Fruit fly (Drosophila melanogaster) whole organism, embryonic: Measurements from ENCODE around the gene spo.

ENCODE experiments used
- Aef1 ChIP-seq: fragments of 200-800 bp; sonication (Bioruptor generic); IDR thresholded peaks from 3 replicates; pipeline ENCODE4 v1.3.6; 2022; ENCODE audit warnings: missing biosample characterization, missing genetic modification characterization
- Antp ChIP-seq: fragments of 200-800 bp; sonication (Bioruptor generic); optimal IDR thresholded peaks from 3 replicates; lab custom pipeline; 2016; ENCODE audit warnings: missing biosample characterization, missing genetic modification characterization
- C15 ChIP-seq: fragments of 200-800 bp; sonication (Bioruptor generic); IDR thresholded peaks from 3 replicates; pipeline ENCODE4 v1.3.6; 2022; ENCODE audit warnings: missing biosample characterization, missing genetic modification characterization
- CG10209 ChIP-seq: fragments of 200-800 bp; sonication (Bioruptor generic); optimal IDR thresholded peaks from 3 replicates; lab custom pipeline; 2017; ENCODE audit warnings: missing biosample characterization, mild to moderate bottlenecking, missing genetic modification characterization, missing genetic modification reagents
- CG10274 ChIP-seq: fragments of 200-800 bp; sonication (Bioruptor generic); optimal IDR thresholded peaks from 3 replicates; lab custom pipeline; 2017; ENCODE audit warnings: missing biosample characterization, mild to moderate bottlenecking, missing genetic modification characterization
- CG10321 ChIP-seq: fragments of 200-800 bp; sonication (Bioruptor generic); IDR thresholded peaks from 2 replicates; pipeline ENCODE4 v1.3.6; 2022; ENCODE audit warnings: missing biosample characterization, missing genetic modification characterization
- CG10654 ChIP-seq: fragments of 200-800 bp; sonication (Bioruptor generic); optimal IDR thresholded peaks from 2 replicates; lab custom pipeline; 2016; ENCODE audit warnings: missing biosample characterization, missing genetic modification characterization
- CG11398 ChIP-seq: fragments of 200-800 bp; sonication (Bioruptor generic); optimal IDR thresholded peaks from 2 replicates; lab custom pipeline; 2016; ENCODE audit warnings: missing biosample characterization, missing genetic modification characterization
- CG12219 ChIP-seq: fragments of 200-800 bp; sonication (Bioruptor generic); optimal IDR thresholded peaks from 3 replicates; lab custom pipeline; 2018; ENCODE audit warnings: missing biosample characterization, mild to moderate bottlenecking, missing genetic modification characterization
- CG1233 ChIP-seq: fragments of 200-800 bp; sonication (Bioruptor generic); optimal IDR thresholded peaks from 4 replicates; lab custom pipeline; 2018; ENCODE audit warnings: missing biosample characterization, mild to moderate bottlenecking, missing genetic modification characterization
- CG14050 ChIP-seq: fragments of 200-800 bp; sonication (Bioruptor generic); IDR thresholded peaks from 3 replicates; pipeline ENCODE4 v1.3.6; 2022; ENCODE audit warnings: missing biosample characterization, missing genetic modification characterization
- CG14667 ChIP-seq: fragments of 200-800 bp; sonication (Bioruptor generic); IDR thresholded peaks from 2 replicates; pipeline ENCODE4 v1.3.6; 2022; ENCODE audit warnings: missing biosample characterization, missing genetic modification characterization
- CG18011 ChIP-seq: fragments of 200-800 bp; sonication (Bioruptor generic); optimal IDR thresholded peaks from 2 replicates; lab custom pipeline; 2017; ENCODE audit warnings: missing biosample characterization, missing genetic modification characterization, mild to moderate bottlenecking, moderate library complexity, missing genotype
- CG2202 ChIP-seq: fragments of 200-800 bp; sonication (Bioruptor generic); optimal IDR thresholded peaks from 2 replicates; lab custom pipeline; 2018; ENCODE audit warnings: missing biosample characterization, mild to moderate bottlenecking, missing genetic modification characterization
- CG31365 ChIP-seq: fragments of 200-800 bp; sonication (Bioruptor generic); optimal IDR thresholded peaks from 2 replicates; lab custom pipeline; 2018; ENCODE audit warnings: missing biosample characterization, mild to moderate bottlenecking, missing genetic modification characterization
- CG31388 ChIP-seq: fragments of 200-800 bp; sonication (Bioruptor generic); optimal IDR thresholded peaks from 2 replicates; lab custom pipeline; 2016; ENCODE audit warnings: missing biosample characterization, missing genetic modification characterization
- CG4424 ChIP-seq: fragments of 200-800 bp; sonication (Bioruptor generic); optimal IDR thresholded peaks from 3 replicates; lab custom pipeline; 2016; ENCODE audit warnings: missing biosample characterization, missing genetic modification characterization
- CG4707 ChIP-seq: fragments of 200-800 bp; sonication (Bioruptor generic); optimal IDR thresholded peaks from 2 replicates; lab custom pipeline; 2018; ENCODE audit warnings: missing biosample characterization, mild to moderate bottlenecking, missing genetic modification characterization, moderate library complexity
- CG8765 ChIP-seq: fragments of 200-800 bp; sonication (Bioruptor generic); IDR thresholded peaks from 2 replicates; pipeline ENCODE4 v1.3.6; 2022; ENCODE audit warnings: missing biosample characterization, missing genetic modification characterization
- Deaf1 ChIP-seq: fragments of 200-800 bp; optimal IDR thresholded peaks from 3 replicates; lab custom pipeline; 2019; ENCODE audit warnings: missing biosample characterization, mild to moderate bottlenecking, missing genetic modification characterization, moderate library complexity
- Dip2 ChIP-seq: fragments of 200-800 bp; sonication (Bioruptor generic); IDR thresholded peaks from 2 replicates; pipeline ENCODE4 v1.3.6; 2022; ENCODE audit warnings: missing biosample characterization, missing genetic modification characterization
- Doc3 ChIP-seq: fragments of 200-800 bp; sonication (Bioruptor generic); IDR thresholded peaks from 3 replicates; pipeline ENCODE4 v1.3.6; 2022; ENCODE audit warnings: missing biosample characterization, missing genetic modification characterization; ENCODE audit not compliant: partially characterized antibody
- HLHmδ ChIP-seq: fragments of 200-800 bp; sonication (Bioruptor generic); optimal IDR thresholded peaks from 2 replicates; lab custom pipeline; 2018; ENCODE audit warnings: missing biosample characterization, mild to moderate bottlenecking, missing genetic modification characterization, moderate library complexity
- Oli ChIP-seq: fragments of 200-800 bp; sonication (Bioruptor generic); optimal IDR thresholded peaks from 2 replicates; lab custom pipeline; 2018; ENCODE audit warnings: missing biosample characterization, mild to moderate bottlenecking, missing genetic modification characterization, moderate library complexity
- PHDP ChIP-seq: fragments of 200-800 bp; sonication (Bioruptor generic); optimal IDR thresholded peaks from 3 replicates; lab custom pipeline; 2018; ENCODE audit warnings: missing biosample characterization, mild to moderate bottlenecking, missing genetic modification characterization, moderate library complexity
- Stat92E ChIP-seq, 3 experiments: fragments of >200 bp in 2 of 3; fragments of 200-800 bp in 1 of 3; sonication (Bioruptor generic) in 1 of 3; optimal IDR thresholded peaks; 2 replicates each; lab custom pipeline; 2017 to 2019; ENCODE audit warnings: missing biosample characterization in 3 of 3, missing genetic modification characterization in 3 of 3, mild to moderate bottlenecking in 1 of 3, moderate library complexity in 1 of 3
- Taf1 ChIP-seq: fragments of 200-800 bp; sonication (Bioruptor generic); IDR thresholded peaks from 2 replicates; pipeline ENCODE4 v1.3.6; 2022; ENCODE audit warnings: missing biosample characterization, missing genetic modification characterization
- Xbp1 ChIP-seq: fragments of 200-800 bp; sonication (Bioruptor generic); optimal IDR thresholded peaks from 3 replicates; lab custom pipeline; 2016; ENCODE audit warnings: missing biosample characterization, mild to moderate bottlenecking, missing genetic modification characterization
- ac ChIP-seq: fragments of 200-800 bp; sonication (Bioruptor generic); optimal IDR thresholded peaks from 3 replicates; lab custom pipeline; 2017; ENCODE audit warnings: missing biosample characterization, mild to moderate bottlenecking, missing genetic modification characterization
- ara ChIP-seq: fragments of 200-800 bp; sonication (Bioruptor generic); IDR thresholded peaks from 2 replicates; pipeline ENCODE4 v1.3.6; 2022; ENCODE audit warnings: missing biosample characterization, missing genetic modification characterization
- dmrt11E ChIP-seq: fragments of 200-800 bp; sonication (Bioruptor generic); optimal IDR thresholded peaks from 3 replicates; lab custom pipeline; 2018; ENCODE audit warnings: missing biosample characterization, mild to moderate bottlenecking, missing genetic modification characterization, moderate library complexity
- ems ChIP-seq: fragments of 200-800 bp; sonication (Bioruptor generic); optimal IDR thresholded peaks from 3 replicates; lab custom pipeline; 2016; ENCODE audit warnings: missing biosample characterization, missing genetic modification characterization
- en ChIP-seq: fragments of 200-800 bp; sonication (Bioruptor generic); optimal IDR thresholded peaks from 2 replicates; lab custom pipeline; 2016; ENCODE audit warnings: missing biosample characterization, missing genetic modification characterization
- eyg ChIP-seq: fragments of 200-800 bp; sonication (Bioruptor generic); optimal IDR thresholded peaks from 3 replicates; lab custom pipeline; 2016; ENCODE audit warnings: missing biosample characterization, missing genetic modification characterization
- ftz-f1 ChIP-seq: fragments of 200-800 bp; sonication (Bioruptor generic); optimal IDR thresholded peaks from 2 replicates; lab custom pipeline; 2016; ENCODE audit warnings: missing biosample characterization, missing genetic modification characterization
- gfzf ChIP-seq: fragments of 200-800 bp; sonication (Bioruptor generic); optimal IDR thresholded peaks from 2 replicates; lab custom pipeline; 2016; ENCODE audit warnings: missing biosample characterization, mild to moderate bottlenecking, missing genetic modification characterization, moderate library complexity
- her ChIP-seq: fragments of 200-800 bp; sonication (Bioruptor generic); optimal IDR thresholded peaks from 2 replicates; lab custom pipeline; 2016; ENCODE audit warnings: missing biosample characterization, missing genetic modification characterization
- kay ChIP-seq: fragments of 200-800 bp; sonication (Bioruptor generic); optimal IDR thresholded peaks from 2 replicates; lab custom pipeline; 2016; ENCODE audit warnings: missing biosample characterization, missing genetic modification characterization
- lov ChIP-seq, 2 experiments: fragments of 200-800 bp in 1 of 2; fragments of >200 bp in 1 of 2; sonication (Bioruptor generic) in 1 of 2; IDR thresholded peaks in 1 of 2; optimal IDR thresholded peaks in 1 of 2; 2 replicates in 1 of 2; 3 replicates in 1 of 2; pipeline versions ENCODE4 v1.3.6 to Lab custom; 2017 to 2022; ENCODE audit warnings: missing biosample characterization in 1 of 2, missing genetic modification characterization in 1 of 2
- nmo ChIP-seq: fragments of 200-800 bp; sonication (Bioruptor generic); optimal IDR thresholded peaks from 2 replicates; lab custom pipeline; 2018; ENCODE audit warnings: missing biosample characterization, mild to moderate bottlenecking, missing genetic modification characterization, moderate library complexity
- org-1 ChIP-seq: fragments of 200-800 bp; sonication (Bioruptor generic); optimal IDR thresholded peaks from 2 replicates; lab custom pipeline; 2017; ENCODE audit warnings: missing biosample characterization, missing genetic modification characterization
- pfk ChIP-seq: fragments of 200-800 bp; sonication (Bioruptor generic); optimal IDR thresholded peaks from 2 replicates; lab custom pipeline; 2018; ENCODE audit warnings: missing biosample characterization, mild to moderate bottlenecking, missing genetic modification characterization, moderate library complexity
- psq ChIP-seq: fragments of 200-800 bp; sonication (Bioruptor generic); optimal IDR thresholded peaks from 2 replicates; lab custom pipeline; 2017; ENCODE audit warnings: missing biosample characterization, missing genetic modification characterization
- sd ChIP-seq: fragments of 200-800 bp; sonication (Bioruptor generic); optimal IDR thresholded peaks from 3 replicates; lab custom pipeline; 2018; ENCODE audit warnings: missing biosample characterization, mild to moderate bottlenecking, missing genetic modification characterization, moderate library complexity
- sens ChIP-seq: fragments of 200-800 bp; sonication (Bioruptor generic); peaks from one replicate; lab custom pipeline; 2016; ENCODE audit warnings: missing biosample characterization, missing genetic modification characterization
- slou ChIP-seq: fragments of 200-800 bp; sonication (Bioruptor generic); optimal IDR thresholded peaks from 3 replicates; lab custom pipeline; 2016; ENCODE audit warnings: missing biosample characterization, missing genetic modification characterization
- slp2 ChIP-seq: fragments of 200-800 bp; sonication (Bioruptor generic); optimal IDR thresholded peaks from 2 replicates; lab custom pipeline; 2016; ENCODE audit warnings: missing biosample characterization, missing genetic modification characterization
- sr ChIP-seq: fragments of 200-800 bp; sonication (Bioruptor generic); IDR thresholded peaks from 3 replicates; pipeline ENCODE4 v1.3.6; 2022; ENCODE audit warnings: missing biosample characterization, missing genetic modification characterization
- sug ChIP-seq: fragments of 200-800 bp; optimal IDR thresholded peaks from 2 replicates; lab custom pipeline; 2019; ENCODE audit warnings: missing biosample characterization, mild to moderate bottlenecking, missing genetic modification characterization, moderate library complexity
- zen ChIP-seq: fragments of 200-800 bp; sonication (Bioruptor generic); optimal IDR thresholded peaks from 3 replicates; lab custom pipeline; 2018; ENCODE audit warnings: missing biosample characterization, mild to moderate bottlenecking, missing genetic modification characterization, moderate library complexity
- zfh1 ChIP-seq: fragments of 200-800 bp; sonication (Bioruptor generic); IDR thresholded peaks from 3 replicates; pipeline ENCODE4 v1.3.6; 2022; ENCODE audit warnings: missing biosample characterization, missing genetic modification characterization

Gene spo

DNA sequence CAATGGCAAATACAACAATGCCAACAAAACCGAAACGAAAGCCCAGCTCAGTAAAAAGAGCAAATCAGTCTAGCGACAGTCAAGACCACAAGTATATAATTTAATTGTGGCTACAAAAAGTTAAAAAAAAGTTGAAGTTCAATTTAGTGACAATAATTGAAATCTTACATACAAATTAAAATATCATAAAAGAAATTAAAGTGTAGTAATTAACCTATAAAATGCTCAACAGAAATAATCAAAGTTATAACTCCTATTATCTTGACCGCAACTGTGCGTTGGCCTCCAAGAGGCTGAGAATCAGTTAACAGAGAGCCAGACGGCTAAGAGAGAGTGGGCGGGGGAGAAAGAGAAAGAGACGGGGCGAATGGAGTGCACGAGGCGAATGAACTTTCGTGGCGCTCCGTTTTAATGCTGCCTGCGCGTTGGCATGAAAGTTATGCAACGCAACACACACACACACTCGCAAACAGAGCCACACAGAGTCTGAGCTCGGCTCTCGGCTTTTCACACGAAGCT is 19.4 kb upstream of the spo start (continued):
- TF ChIP-seq CG31388 (peak; percentile 7), CG1233 (peak; percentile 76), eyg (GFP tag; lab: Kevin White, UChicago) (no peak), HLHmδ (GFP tag; lab: Kevin White, UChicago) (no peak), zen (tag; lab: Kevin White, UChicago) (peak; percentile 52), sens (GFP tag; lab: Kevin White, UChicago) (peak; percentile 88), CG18011 (GFP tag; lab: Kevin White, UChicago) (no peak), Dip2 (GFP tag; lab: Robert Waterston, UW) (no peak), pfk (GFP tag; lab: Kevin White, UChicago) (no peak), CG10321 (GFP tag; lab: Robert Waterston, UW) (peak; percentile 7; the same call in 1 of the 2 replicates), lov (optimal IDR thresholded peaks at IDR 0.05; lab: Kevin White, UChicago) (no peak), lov (GFP tag; IDR thresholded peaks at IDR 0.05; lab: Robert Waterston, UW) (0 out of 3 replicates have a peak, but pooled peaks have one; percentile 76), Doc3 (GFP tag; lab: Robert Waterston, UW) (no peak), CG11398 (GFP tag; lab: Kevin White, UChicago) (no peak), CG10274 (GFP tag; lab: Kevin White, UChicago) (peak; percentile 2), sr (0 out of 3 replicates have a peak, but pooled peaks have one; percentile 26), slp2 (GFP tag; lab: Kevin White, UChicago) (no peak), slou (GFP tag; lab: Kevin White, UChicago) (no peak), Oli (tag; lab: Kevin White, UChicago) (peak; percentile 89), sug (no peak), CG2202 (tag; lab: Kevin White, UChicago) (peak; percentile 86), PHDP (tag; lab: Kevin White, UChicago) (peak; percentile 90), ara (GFP tag; lab: Robert Waterston, UW) (peak; percentile 83), org-1 (GFP tag; lab: Kevin White, UChicago) (peak; percentile 65), dmrt11E (tag; lab: Kevin White, UChicago) (peak; percentile 86), Xbp1 (GFP tag; lab: Kevin White, UChicago) (peak; percentile 78), nmo (GFP tag; lab: Kevin White, UChicago) (peak; percentile 88), sd (tag; lab: Kevin White, UChicago) (peak; percentile 52), Taf1 (GFP tag; lab: Robert Waterston, UW) (no peak), kay (peak; percentile 37), zfh1 (0 out of 3 replicates have a peak, but pooled peaks have one; percentile 23), CG12219 (peak; percentile 83), CG14050 (GFP tag; lab: Robert Waterston, UW) (peak; percentile 73; the same call in 2 of the 3 replicates), CG10654 (GFP tag; lab: Kevin White, UChicago) (peak; percentile 57), ac (GFP tag; lab: Kevin White, UChicago) (no peak), Stat92E (GFP tag; optimal IDR thresholded peaks at IDR 0.05; lab: Kevin White, UChicago) (peak in 1 of 3 experiments; percentile 83), en (peak; percentile 33), gfzf (GFP tag; lab: Kevin White, UChicago) (no peak), CG8765 (no peak), Antp (GFP tag; lab: Kevin White, UChicago) (peak; percentile 27)

dm6 chr3L:5610582-5610981 is 18.2 kb upstream of the spo start:
- TF ChIP-seq CG4707 (no peak), ems (no peak), ftz-f1 (GFP tag; lab: Kevin White, UChicago) (peak; percentile 8), psq (GFP tag; lab: Kevin White, UChicago) (no peak), CG31365 (tag; lab: Kevin White, UChicago) (no peak), CG10209 (no peak), sd (tag; lab: Kevin White, UChicago) (peak; percentile 49), C15 (GFP tag; lab: Robert Waterston, UW) (no peak), CG4424 (GFP tag; lab: Kevin White, UChicago) (no peak), Aef1 (no peak), CG14667 (GFP tag; lab: Robert Waterston, UW) (no peak), Deaf1 (tag; lab: Kevin White, UChicago) (peak; percentile 33), her (GFP tag; lab: Kevin White, UChicago) (no peak)
